Worm (Caenorhabditis elegans): ENCODE data around the gene pitr-3.

The pitr-3 gene

DNA sequence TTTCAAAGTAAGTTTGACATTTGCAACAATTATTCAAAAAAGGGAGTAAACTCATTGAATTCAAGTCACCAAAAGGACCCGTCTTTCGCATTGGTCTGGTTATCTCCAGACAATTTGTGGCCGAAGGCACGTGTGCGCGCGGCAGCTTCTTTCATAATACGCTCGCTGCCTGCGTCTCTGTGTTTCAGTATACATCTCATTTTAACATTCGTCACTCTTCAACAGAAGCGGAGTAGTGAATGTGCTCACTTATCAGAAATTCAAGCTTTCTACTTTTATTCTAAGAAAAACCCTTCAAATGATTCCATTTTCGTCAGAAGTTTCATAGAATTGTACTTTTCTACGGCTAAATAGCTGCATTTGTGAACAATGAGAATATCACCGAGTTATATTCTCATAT lies 12.6 kb downstream of the pitr-3 start (continued):
- no peak for TF ChIP-seq nhr-237 (tag; optimal IDR thresholded peaks at IDR 0.05)
- peak; percentile 84 for TF ChIP-seq dsc-1 (tag; optimal IDR thresholded peaks at IDR 0.05)
- no peak for TF ChIP-seq grh-1 (GFP tag; IDR thresholded peaks at IDR 0.05)
- peak in 1 of 3 experiments; percentile 41 for TF ChIP-seq dpl-1 (GFP tag; optimal IDR thresholded peaks at IDR 0.05)
- peak; percentile 22; the same call in 1 of the 2 replicates for TF ChIP-seq nhr-19 (GFP tag; conservative IDR thresholded peaks at IDR 0.05)
- TF ChIP-seq egl-13 (tag; optimal IDR thresholded peaks at IDR 0.05) = peak; percentile 76
- peak; percentile 42 for TF ChIP-seq mep-1 (tag; optimal IDR thresholded peaks at IDR 0.05)
- peak; percentile 77 for TF ChIP-seq pax-3 (tag; optimal IDR thresholded peaks at IDR 0.05)
- no peak for TF ChIP-seq pqm-1 (tag; optimal IDR thresholded peaks at IDR 0.05)
- peak in 1 of 2 experiments; percentile 61 for TF ChIP-seq lsy-2 (tag; optimal IDR thresholded peaks at IDR 0.05)
- TF ChIP-seq aly-2 (tag; optimal IDR thresholded peaks at IDR 0.05) = no peak
- peak; percentile 6 to 54 (median 43) for TF ChIP-seq ceh-82 (tag; optimal IDR thresholded peaks at IDR 0.05)
- TF ChIP-seq lin-13 (GFP tag; optimal IDR thresholded peaks at IDR 0.05) = no peak
- no peak for TF ChIP-seq F16B12.6 (tag; optimal IDR thresholded peaks at IDR 0.05)
- TF ChIP-seq fkh-8 (tag; optimal IDR thresholded peaks at IDR 0.05) = peak; percentile 99
- no peak for TF ChIP-seq ets-5 (GFP tag; IDR thresholded peaks at IDR 0.05)
- peak; percentile 77 for TF ChIP-seq sox-4 (tag; optimal IDR thresholded peaks at IDR 0.05)
- TF ChIP-seq skn-1 (tag; optimal IDR thresholded peaks at IDR 0.05) = peak; percentile 11
- peak in 1 of 2 experiments; percentile 35 for TF ChIP-seq mdl-1 (tag; optimal IDR thresholded peaks at IDR 0.05)
- TF ChIP-seq sup-37 (GFP tag; optimal IDR thresholded peaks at IDR 0.05) = no peak
- no peak for TF ChIP-seq tlp-1 (tag; optimal IDR thresholded peaks at IDR 0.05)
- TF ChIP-seq swsn-7 (tag; optimal IDR thresholded peaks at IDR 0.05) = peak; percentile 65
- TF ChIP-seq fkh-4 (tag; optimal IDR thresholded peaks at IDR 0.05; ENCODE audit: borderline replicate concordance) = no peak
- peak; percentile 93 for TF ChIP-seq lin-14 (GFP tag; optimal IDR thresholded peaks at IDR 0.05)
- TF ChIP-seq nhr-47 (tag; optimal IDR thresholded peaks at IDR 0.05) = peak; percentile 87
- TF ChIP-seq unc-62 (GFP tag; optimal IDR thresholded peaks at IDR 0.05) = no peak

ce11 chrV:9127773-9128172 lies 13.4 kb downstream of the pitr-3 start, which contains the start of gene F21C10.3:
Gene F21C10.3, plus strand, starts transcription at chrV:9128073.
- no peak for TF ChIP-seq jun-1 (tag; optimal IDR thresholded peaks at IDR 0.05)
- TF ChIP-seq ets-5 (GFP tag; IDR thresholded peaks at IDR 0.05) = no peak
- no peak for TF ChIP-seq lin-14 (GFP tag; optimal IDR thresholded peaks at IDR 0.05)
- TF ChIP-seq dsc-1 (tag; optimal IDR thresholded peaks at IDR 0.05) = no peak

DNA sequence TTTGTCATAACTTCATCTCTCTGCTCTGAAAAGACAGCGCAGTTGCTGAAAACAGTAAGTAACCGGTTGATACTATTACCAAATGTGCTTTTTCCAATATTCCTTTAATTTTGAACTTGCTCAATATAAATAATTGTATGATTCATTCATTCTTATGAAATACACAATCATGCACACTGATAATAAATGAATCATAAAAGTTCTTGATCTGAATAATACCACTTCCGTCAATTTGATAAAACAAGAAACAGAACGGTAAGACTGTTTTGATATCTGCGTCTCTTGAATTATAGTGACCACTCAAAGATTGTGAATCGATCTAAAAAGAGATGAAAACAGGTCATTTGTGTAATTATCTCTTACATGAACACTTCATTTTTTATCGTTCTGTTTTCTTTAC lies 14.9 kb downstream of the pitr-3 start, which contains the start of gene F21C10.4:
F21C10.4 (plus strand) TSS at position 301 of the 400 bp plus-strand sequence.
- no peak for TF ChIP-seq fkh-10 (GFP tag; optimal IDR thresholded peaks at IDR 0.05)
- TF ChIP-seq F16B12.6 (tag; optimal IDR thresholded peaks at IDR 0.05) = no peak
- TF ChIP-seq efl-1 (optimal IDR thresholded peaks at IDR 0.05) = no peak
- peak in 1 of 2 experiments; percentile 35 for TF ChIP-seq efl-1 (GFP tag; optimal IDR thresholded peaks at IDR 0.05 in 1 of 2)
- TF ChIP-seq pqm-1 (tag; optimal IDR thresholded peaks at IDR 0.05) = no peak
- TF ChIP-seq dpl-1 (GFP tag; optimal IDR thresholded peaks at IDR 0.05) = no peak

DNA sequence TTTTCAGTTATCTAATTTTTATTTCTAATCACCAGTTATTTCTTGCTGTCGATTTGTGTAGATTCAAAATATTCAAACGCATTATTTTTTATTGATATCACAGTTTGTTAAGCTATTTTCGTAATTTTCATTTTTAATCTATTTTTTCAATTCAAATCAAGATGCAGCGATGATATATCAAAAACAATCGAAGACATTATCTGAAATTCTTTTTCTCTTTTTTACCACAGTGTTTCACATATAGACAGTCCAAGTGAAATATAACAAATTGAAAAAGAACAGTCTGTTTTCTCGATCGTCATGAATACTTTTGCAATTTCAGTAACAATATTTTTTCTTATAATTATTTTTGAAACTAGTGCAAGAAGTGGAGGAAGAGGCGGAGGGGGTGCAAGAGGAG lies 15.9 kb downstream of the pitr-3 start, which contains the start of gene F21C10.5:
F21C10.5 (plus strand) TSS at position 301 of the 400 bp plus-strand sequence.
- TF ChIP-seq rnt-1 (tag; optimal IDR thresholded peaks at IDR 0.05) (no peak), nhr-11 (tag; optimal IDR thresholded peaks at IDR 0.05) (no peak), sup-37 (GFP tag; optimal IDR thresholded peaks at IDR 0.05) (no peak), efl-3 (GFP tag; optimal IDR thresholded peaks at IDR 0.05) (no peak), nhr-237 (tag; optimal IDR thresholded peaks at IDR 0.05) (no peak), C34B4.2 (tag; optimal IDR thresholded peaks at IDR 0.05) (no peak), hlh-4 (tag; optimal IDR thresholded peaks at IDR 0.05) (no peak), hpl-2 (GFP tag; optimal IDR thresholded peaks at IDR 0.05) (no peak), ztf-11 (tag; optimal IDR thresholded peaks at IDR 0.05) (no peak), fkh-8 (tag; optimal IDR thresholded peaks at IDR 0.05) (no peak), mef-2 (tag; optimal IDR thresholded peaks at IDR 0.05) (no peak), unc-30 (tag; optimal IDR thresholded peaks at IDR 0.05) (no peak)
